Worm (Caenorhabditis elegans) whole organism, L4/young adult: ENCODE measurements around the gene plx-1.

ENCODE experiments used
- W03F9.2 ChIP-seq: fragments of 150-350 bp; optimal IDR thresholded peaks from 2 replicates; lab custom pipeline; 2014; ENCODE audit warnings: missing biosample characterization, missing genetic modification characterization
- dao-5 ChIP-seq: sonication (generic microtip); optimal IDR thresholded peaks from 2 replicates; lab custom pipeline; 2016; ENCODE audit warnings: missing genotype, missing genetic modification characterization, moderate library complexity, missing compliant biosample characterization
- him-1 ChIP-seq: sonication (generic microtip); optimal IDR thresholded peaks from 2 replicates; lab custom pipeline; 2016; ENCODE audit warnings: missing genotype, missing genetic modification reagents, missing genetic modification characterization, missing compliant biosample characterization

DNA sequence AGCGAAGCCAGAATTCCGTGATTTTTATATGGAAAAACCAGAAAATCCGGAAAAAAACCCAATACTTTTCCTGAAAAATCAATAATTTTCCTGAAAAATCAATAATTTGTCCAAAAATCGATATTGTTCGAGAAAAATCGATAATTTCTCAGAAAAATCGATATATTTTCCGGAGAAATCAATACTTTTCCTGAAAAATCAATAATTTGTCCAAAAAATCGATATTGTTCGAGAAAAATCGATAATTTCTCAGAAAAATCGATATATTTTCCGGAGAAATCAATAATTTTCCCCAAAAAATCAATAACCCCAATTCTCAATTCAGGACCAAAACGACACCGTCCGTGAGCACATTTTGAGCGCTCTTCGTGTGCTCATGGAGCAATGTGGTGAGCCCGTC is 41.1 kb downstream of the plx-1 start:
- TF ChIP-seq W03F9.2, result no peak
- no peak for TF ChIP-seq dao-5
- TF ChIP-seq him-1 (tag; lab: Kevin White, UChicago), result no peak
